Fruit fly (Drosophila melanogaster) S2 (cell line): ENCODE measurements around the gene CG31550.

ENCODE experiments used
- CG8478 ChIP-seq: fragments of >200 bp; optimal IDR thresholded peaks from 2 replicates; lab custom pipeline; 2018
- CTCF ChIP-seq, 2 experiments: fragments of >200 bp; optimal IDR thresholded peaks; 2 replicates each; lab custom pipeline; 2018

DNA sequence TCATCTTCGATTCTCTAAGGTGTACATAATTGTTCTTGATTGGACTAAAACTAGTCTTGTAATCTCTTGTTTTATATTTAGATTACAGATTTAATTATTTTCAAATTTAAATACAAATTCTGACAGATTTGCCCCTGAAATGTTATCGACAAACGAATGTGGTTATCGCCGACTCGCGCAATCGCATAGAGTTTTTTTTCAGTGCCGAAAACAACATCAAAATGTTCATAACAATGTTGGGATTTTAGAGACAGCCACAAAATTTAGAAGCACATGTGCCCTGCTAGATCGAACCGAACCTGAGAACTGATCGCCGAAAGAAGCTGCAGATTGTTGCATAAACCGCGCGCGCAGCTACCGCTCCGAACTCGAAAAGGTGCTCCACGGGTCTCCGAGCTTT is 17.7 kb upstream of the CG31550 start, which contains the start of gene POLDIP2:
- TF ChIP-seq CTCF (optimal IDR thresholded peaks at IDR 0.05; lab: Kevin White, UChicago) (no peak), CG8478 (lab: Kevin White, UChicago) (no peak)
